Fruit fly (Drosophila melanogaster): ENCODE results near the gene exd.

DNA sequence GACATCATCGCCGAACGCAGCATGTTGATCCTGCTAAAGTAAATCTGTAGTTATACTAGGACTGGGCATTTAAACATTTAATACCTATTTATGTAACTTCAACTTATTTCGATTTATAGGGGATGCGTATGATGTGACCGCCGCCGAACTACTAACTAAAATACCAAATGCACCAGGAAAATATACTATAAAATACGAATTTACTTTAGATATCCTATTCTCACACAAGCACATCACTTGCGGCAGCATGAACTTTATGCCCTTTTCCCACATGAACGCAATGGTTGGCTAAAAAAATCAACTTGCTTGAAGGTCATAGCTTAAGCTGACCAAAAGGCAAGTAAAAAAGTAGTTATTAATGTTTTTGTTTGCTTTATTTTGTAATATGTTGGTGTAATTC is 5.6 kb upstream of the exd start, which contains the start of gene ND-20:
- TF ChIP-seq CG34367 (tag; optimal IDR thresholded peaks at IDR 0.05) (no peak), CG14655 (GFP tag; optimal IDR thresholded peaks at IDR 0.05) (no peak), Snoo (tag; optimal IDR thresholded peaks at IDR 0.05) (no peak), Pif1A (GFP tag; optimal IDR thresholded peaks at IDR 0.05) (no peak), EcR (GFP tag; optimal IDR thresholded peaks at IDR 0.05) (no peak), D1 (tag; optimal IDR thresholded peaks at IDR 0.05) (no peak), Pif1B (GFP tag; optimal IDR thresholded peaks at IDR 0.05) (no peak), CG15710 (tag; optimal IDR thresholded peaks at IDR 0.05) (peak; percentile 9), Ets98B (GFP tag; IDR thresholded peaks at IDR 0.05) (no peak), CG4496 (GFP tag; IDR thresholded peaks at IDR 0.05) (no peak)

All from whole organism, pupa.